Worm (Caenorhabditis elegans): ENCODE data around the gene F55B12.2.

Gene F55B12.2

ce11 chrV:13796246-13796776 lies 20.5 kb downstream of the F55B12.2 start, which contains the start of gene twk-32:
TSS of gene twk-32 (plus strand) at chrV:13796641.
- 0 out of 2 replicates have a peak, but pooled peaks have one; percentile 8 for TF ChIP-seq pbrm-1 (GFP tag; IDR thresholded peaks at IDR 0.05)
- no peak for TF ChIP-seq let-607 (tag; optimal IDR thresholded peaks at IDR 0.05)
- TF ChIP-seq ceh-100 (GFP tag; IDR thresholded peaks at IDR 0.05) = no peak
- 0 out of 2 replicates have a peak, but pooled peaks have one; percentile 29 for TF ChIP-seq ekl-4 (GFP tag; IDR thresholded peaks at IDR 0.05)
- TF ChIP-seq dpff-1 (tag; optimal IDR thresholded peaks at IDR 0.05) = peak; percentile 24
- TF ChIP-seq B0019.2 (GFP tag; conservative IDR thresholded peaks at IDR 0.05) = no peak
- peak; percentile 31; the same call in 1 of the 2 replicates for TF ChIP-seq dox-1 (GFP tag; IDR thresholded peaks at IDR 0.05)
- TF ChIP-seq F23B12.7 (tag; optimal IDR thresholded peaks at IDR 0.05; ENCODE audit: insufficient read depth) = no peak
- no peak for TF ChIP-seq lin-35 (GFP tag; optimal IDR thresholded peaks at IDR 0.05)
- 0 out of 2 replicates have a peak, but pooled peaks have one; percentile 3 for TF ChIP-seq madf-6 (GFP tag; IDR thresholded peaks at IDR 0.05)
- TF ChIP-seq nfyb-1 (GFP tag; IDR thresholded peaks at IDR 0.05) = peak; percentile 60; the same call in 1 of the 2 replicates
- TF ChIP-seq mcd-1 (GFP tag; IDR thresholded peaks at IDR 0.05) = no peak
- TF ChIP-seq Y53F4B.3 (GFP tag; IDR thresholded peaks at IDR 0.05) = no peak
- no peak for TF ChIP-seq snpc-1.1 (tag; optimal IDR thresholded peaks at IDR 0.05; ENCODE audit: insufficient read depth)
- peak; percentile 31 for TF ChIP-seq chd-7 (tag; optimal IDR thresholded peaks at IDR 0.05)
- TF ChIP-seq ztf-26 (tag; optimal IDR thresholded peaks at IDR 0.05) = peak; percentile 23
- TF ChIP-seq C06A6.2 (GFP tag; conservative IDR thresholded peaks at IDR 0.05) = 0 out of 2 replicates have a peak, but pooled peaks have one; percentile 9
- peak; percentile 58 for TF ChIP-seq B0336.3 (GFP tag; IDR thresholded peaks at IDR 0.05)
- no peak for TF ChIP-seq cebp-1 (GFP tag; IDR thresholded peaks at IDR 0.05)
- TF ChIP-seq cebp-1 (tag; optimal IDR thresholded peaks at IDR 0.05) = peak; percentile 51
- TF ChIP-seq K11D2.4 (GFP tag; IDR thresholded peaks at IDR 0.05) = 0 out of 2 replicates have a peak, but pooled peaks have one; percentile 15

- TF ChIP-seq ceh-100 (GFP tag; IDR thresholded peaks at IDR 0.05) (no peak), lsl-1 (GFP tag; optimal IDR thresholded peaks at IDR 0.05) (no peak), dox-1 (GFP tag; IDR thresholded peaks at IDR 0.05) (0 out of 2 replicates have a peak, but pooled peaks have one; percentile 38), zfh-2 (GFP tag; conservative IDR thresholded peaks at IDR 0.05) (peak; percentile 72), lin-26 (GFP tag; IDR thresholded peaks at IDR 0.05) (no peak), mxl-1 (tag; optimal IDR thresholded peaks at IDR 0.05) (no peak), fkh-3 (tag; optimal IDR thresholded peaks at IDR 0.05) (no peak)
Observed at ce11 chrV:13794046-13794445, 22.7 kb downstream of the F55B12.2 start.

- TF ChIP-seq T26A5.8 (tag; optimal IDR thresholded peaks at IDR 0.05) (no peak), unc-62 (GFP tag; optimal IDR thresholded peaks at IDR 0.05) (no peak), hrde-1 (tag; optimal IDR thresholded peaks at IDR 0.05; ENCODE audit: borderline replicate concordance) (no peak), lin-54 (GFP tag; optimal IDR thresholded peaks at IDR 0.05) (no peak), pha-4 (tag; optimal IDR thresholded peaks at IDR 0.05) (no peak), aptf-2 (GFP tag; conservative IDR thresholded peaks at IDR 0.05) (no peak), akir-1 (GFP tag; optimal IDR thresholded peaks at IDR 0.05) (no peak), repo-1 (tag; optimal IDR thresholded peaks at IDR 0.05) (no peak), nhr-179 (tag; optimal IDR thresholded peaks at IDR 0.05) (no peak), aptf-3 (GFP tag; IDR thresholded peaks at IDR 0.05) (no peak), attf-5 (GFP tag; optimal IDR thresholded peaks at IDR 0.05) (no peak), mes-4 (tag; optimal IDR thresholded peaks at IDR 0.05) (no peak), rcor-1 (GFP tag; IDR thresholded peaks at IDR 0.05) (no peak), Y53F4B.3 (GFP tag; IDR thresholded peaks at IDR 0.05) (no peak), snpc-1.1 (tag; optimal IDR thresholded peaks at IDR 0.05; ENCODE audit: insufficient read depth) (no peak)
Observed at ce11 chrV:13790557-13790956, 26.2 kb downstream of the F55B12.2 start.

Measured in whole organism, young adult.